Worm (Caenorhabditis elegans) whole organism, L4 larva: ENCODE measurements around the gene Y11D7A.9.

ENCODE experiments used
- F49E8.2 ChIP-seq: sonication (generic microtip); optimal IDR thresholded peaks from 2 replicates; lab custom pipeline; 2016; ENCODE audit warnings: missing compliant biosample characterization, mild to moderate bottlenecking, missing genetic modification characterization, borderline replicate concordance
- aha-1 ChIP-seq: fragments of 150-350 bp; peaks from one replicate; lab custom pipeline; 2014; ENCODE audit warnings: missing biosample characterization, missing genetic modification characterization
- ama-1 ChIP-seq: fragments of 150-350 bp; optimal IDR thresholded peaks from 2 replicates; lab custom pipeline; 2014; ENCODE audit warnings: inconsistent platforms, mixed read lengths
- ceh-20 ChIP-seq: fragments of 200-800 bp; sonication (Bioruptor generic); IDR thresholded peaks from 2 replicates; pipeline ENCODE4 v1.3.6; 2022; ENCODE audit warnings: missing genetic modification reagents, missing genetic modification characterization, missing compliant biosample characterization
- ceh-28 ChIP-seq: fragments of 150-350 bp; optimal IDR thresholded peaks from 2 replicates; lab custom pipeline; 2014; ENCODE audit warnings: missing biosample characterization, missing genetic modification reagents, missing genetic modification characterization
- ceh-82 ChIP-seq: sonication (generic microtip); optimal IDR thresholded peaks from 2 replicates; lab custom pipeline; 2017; ENCODE audit warnings: missing biosample characterization, missing genetic modification characterization
- cey-2 ChIP-seq: sonication (generic microtip); optimal IDR thresholded peaks from 3 replicates; lab custom pipeline; 2017; ENCODE audit warnings: missing genetic modification characterization, mild to moderate bottlenecking, missing compliant biosample characterization, antibody characterized with exemption, borderline replicate concordance; ENCODE audit not compliant: insufficient read depth
- daf-12 ChIP-seq: fragments of 150-350 bp; optimal IDR thresholded peaks from 2 replicates; lab custom pipeline; 2014; ENCODE audit warnings: missing biosample characterization, missing genetic modification reagents, missing genetic modification characterization
- duxl-1 ChIP-seq: sonication (generic microtip); optimal IDR thresholded peaks from 2 replicates; lab custom pipeline; 2016; ENCODE audit warnings: mild to moderate bottlenecking, missing genetic modification characterization, moderate library complexity, missing compliant biosample characterization; ENCODE audit not compliant: poor library complexity
- hif-1 ChIP-seq, 2 experiments: sonication (generic microtip); optimal IDR thresholded peaks; 2 replicates each; lab custom pipeline; 2016 to 2017; ENCODE audit warnings: missing compliant biosample characterization in 2 of 2, missing genetic modification characterization in 2 of 2, missing genetic modification reagents in 2 of 2, missing genotype in 2 of 2, mild to moderate bottlenecking in 1 of 2
- jun-1 ChIP-seq: fragments of 150-350 bp; optimal IDR thresholded peaks from 2 replicates; lab custom pipeline; 2014; ENCODE audit warnings: missing biosample characterization, missing genetic modification reagents, missing genetic modification characterization
- lin-29 ChIP-seq: fragments of 200-800 bp; sonication (Bioruptor generic); IDR thresholded peaks from 2 replicates; pipeline ENCODE4 v1.3.6; 2022; ENCODE audit warnings: missing genetic modification reagents, missing genetic modification characterization, missing compliant biosample characterization
- lsy-2 ChIP-seq, 2 experiments: fragments of 150-350 bp in 1 of 2; sonication (generic microtip) in 1 of 2; optimal IDR thresholded peaks; 2 replicates each; lab custom pipeline; 2014 to 2017; ENCODE audit warnings: missing biosample characterization in 2 of 2, missing genetic modification characterization in 2 of 2
- sdz-12 ChIP-seq: fragments of 200-800 bp; sonication (Bioruptor generic); optimal IDR thresholded peaks from 2 replicates; lab custom pipeline; 2018; ENCODE audit warnings: mild to moderate bottlenecking, missing genetic modification characterization, missing compliant biosample characterization
- snpc-1.2 ChIP-seq: fragments of 200-800 bp; sonication (Bioruptor generic); IDR thresholded peaks from 2 replicates; pipeline ENCODE4 v1.3.6; 2022; ENCODE audit warnings: missing genetic modification reagents, missing genetic modification characterization, missing compliant biosample characterization
- spr-1 ChIP-seq: sonication (generic microtip); optimal IDR thresholded peaks from 2 replicates; lab custom pipeline; 2016; ENCODE audit warnings: mild to moderate bottlenecking, missing genetic modification characterization, missing compliant biosample characterization
- spr-3 ChIP-seq: fragments of 200-800 bp; sonication (Bioruptor generic); optimal IDR thresholded peaks from 2 replicates; lab custom pipeline; 2018; ENCODE audit warnings: mild to moderate bottlenecking, missing genetic modification characterization, missing compliant biosample characterization
- unc-39 ChIP-seq: sonication (generic microtip); optimal IDR thresholded peaks from 2 replicates; lab custom pipeline; 2017; ENCODE audit warnings: missing biosample characterization, missing genetic modification characterization
- unc-62 ChIP-seq, 3 experiments: fragments of 150-350 bp in 1 of 3; sonication (generic microtip); optimal IDR thresholded peaks in 2 of 3; peaks in 1 of 3; 1 replicate in 1 of 3; 2 replicates in 2 of 3; lab custom pipeline; 2014 to 2017; ENCODE audit warnings: missing biosample characterization in 3 of 3, missing genetic modification characterization in 3 of 3, missing genetic modification reagents in 3 of 3, missing genotype in 1 of 3

The Y11D7A.9 gene

DNA sequence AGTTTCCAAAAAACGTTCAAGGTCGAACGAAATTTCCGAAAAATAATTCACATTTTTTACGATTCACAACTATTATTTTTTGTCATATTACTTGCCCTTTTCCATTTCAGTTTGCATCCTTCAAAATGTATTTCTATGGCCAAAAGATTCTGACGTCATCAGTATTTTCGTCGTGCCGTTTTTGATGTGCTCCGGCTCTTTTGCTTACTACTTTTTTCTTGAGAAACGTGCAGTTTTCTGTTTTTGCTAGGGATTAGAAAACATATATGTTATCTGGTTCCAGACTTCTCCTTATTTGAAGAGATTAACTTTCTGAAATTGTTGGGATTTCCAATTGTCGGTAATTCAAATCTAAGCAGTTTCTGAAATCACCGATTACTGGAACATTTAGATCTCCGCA, 40.1 kb downstream of the Y11D7A.9 start:
- no peak for TF ChIP-seq cey-2
- no peak for TF ChIP-seq ceh-20
- peak in 1 of 2 experiments; percentile 95 for TF ChIP-seq hif-1 (tag; optimal IDR thresholded peaks at IDR 0.05; lab: Kevin White, UChicago)
- no peak for TF ChIP-seq lin-29
- peak in 1 of 2 experiments; percentile 26 for TF ChIP-seq lsy-2 (tag; optimal IDR thresholded peaks at IDR 0.05; lab: Kevin White, UChicago)
- TF ChIP-seq spr-1 (tag; lab: Kevin White, UChicago): no peak
- TF ChIP-seq duxl-1 (tag; lab: Kevin White, UChicago): no peak
- no peak for TF ChIP-seq snpc-1.2 (GFP tag; lab: Robert Waterston, UW)
- TF ChIP-seq unc-39 (tag; lab: Kevin White, UChicago): no peak
- no peak for TF ChIP-seq ceh-28 (tag; lab: Kevin White, UChicago)
- no peak for TF ChIP-seq ceh-82 (tag; lab: Kevin White, UChicago)
- TF ChIP-seq jun-1 (tag; lab: Kevin White, UChicago): no peak
- TF ChIP-seq aha-1 (tag; lab: Kevin White, UChicago): peak; percentile 97
- TF ChIP-seq daf-12 (tag; lab: Kevin White, UChicago): no peak
- no peak for TF ChIP-seq spr-3 (GFP tag; lab: Kevin White, UChicago)

DNA sequence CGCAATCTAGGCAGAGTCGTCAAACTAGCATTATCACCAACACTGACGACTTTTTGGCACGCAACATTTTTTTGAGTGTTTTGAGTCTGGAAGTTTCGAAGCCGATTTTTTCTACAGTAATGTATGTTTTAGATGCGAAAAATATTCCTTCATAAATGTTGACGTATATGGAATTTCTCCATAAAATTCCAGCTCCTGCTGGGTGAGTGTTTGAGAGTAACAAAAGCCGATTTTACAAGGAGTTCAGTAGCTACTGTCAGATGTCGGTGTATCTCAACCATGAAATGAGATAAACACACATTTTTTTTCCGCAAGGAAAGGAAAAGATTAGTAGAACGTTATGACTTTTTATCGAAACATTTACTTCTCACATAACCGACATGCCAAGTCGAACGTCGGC, 41.1 kb downstream of the Y11D7A.9 start:
- TF ChIP-seq unc-62 (GFP tag; optimal IDR thresholded peaks at IDR 0.05 in 1 of 2; lab: Kevin White, UChicago) (peak in 1 of 2 experiments; percentile 94), unc-62 (tag; optimal IDR thresholded peaks at IDR 0.05; lab: Kevin White, UChicago) (no peak), jun-1 (tag; lab: Kevin White, UChicago) (no peak)

DNA sequence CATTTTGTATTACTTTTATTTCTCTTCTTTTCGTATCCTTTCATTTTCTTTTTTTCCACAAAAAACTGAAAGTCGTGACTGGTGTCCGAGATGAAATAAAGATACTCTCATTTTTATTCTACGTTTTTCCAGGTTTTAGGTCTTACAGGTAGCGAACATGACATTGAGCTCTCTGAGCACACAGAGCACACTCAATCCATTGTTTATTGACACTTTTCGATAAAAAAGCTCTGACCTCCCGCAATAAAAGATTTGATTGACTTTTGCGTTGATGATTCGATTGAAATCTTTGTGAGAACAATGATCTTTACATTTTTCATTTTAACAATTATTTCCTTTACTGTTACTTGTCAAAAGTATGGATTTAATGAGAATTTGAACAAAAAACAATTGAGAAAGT, 43.8 kb downstream of the Y11D7A.9 start, which contains the start of gene C46C2.6:
TSS of gene C46C2.6 (plus strand) at position 301 of the 400 bp plus-strand sequence.
- TF ChIP-seq ama-1 (lab: Kevin White, UChicago) (peak; percentile 14), unc-62 (GFP tag; optimal IDR thresholded peaks at IDR 0.05 in 1 of 2; lab: Kevin White, UChicago) (peak in 1 of 2 experiments; percentile 4), unc-62 (tag; optimal IDR thresholded peaks at IDR 0.05; lab: Kevin White, UChicago) (no peak), F49E8.2 (tag; lab: Kevin White, UChicago) (no peak)

DNA sequence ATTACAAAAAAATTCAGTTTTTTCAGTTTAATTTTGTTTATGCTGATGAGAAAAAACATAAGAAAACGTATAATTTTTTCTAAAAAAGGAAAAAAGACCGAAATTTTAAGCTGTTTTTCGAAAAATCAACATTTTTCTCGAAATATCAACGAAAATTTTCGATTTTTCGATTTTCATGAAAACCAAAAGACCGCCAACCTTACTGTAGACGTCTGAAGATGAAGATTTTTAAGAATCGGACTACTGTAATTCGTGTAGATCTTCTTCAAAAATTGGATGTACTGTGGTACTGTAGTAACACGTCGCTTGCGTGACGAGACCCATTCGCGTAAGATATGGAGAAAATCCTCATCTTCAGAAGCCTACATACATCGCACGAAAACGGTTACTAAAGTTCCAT, 45.1 kb downstream of the Y11D7A.9 start:
- TF ChIP-seq aha-1 (tag; lab: Kevin White, UChicago) (peak; percentile 91), sdz-12 (GFP tag; lab: Kevin White, UChicago) (no peak)
- TF ChIP-seq, all 104 proteins: peak for 1
